Worm (Caenorhabditis elegans) whole organism, L1 larva: Measurements from ENCODE around the gene T16A1.4.

Experiments used
- C04F5.9 ChIP-seq: sonication (generic microtip); optimal IDR thresholded peaks from 2 replicates; lab custom pipeline; 2016; ENCODE audit warnings: missing genetic modification characterization, missing compliant biosample characterization
- ceh-90 ChIP-seq: sonication (generic microtip); optimal IDR thresholded peaks from 2 replicates; lab custom pipeline; 2016; ENCODE audit warnings: missing genetic modification characterization, missing compliant biosample characterization
- elt-2 ChIP-seq: sonication (generic microtip); optimal IDR thresholded peaks from 2 replicates; lab custom pipeline; 2016; ENCODE audit warnings: missing genetic modification characterization, mild to moderate bottlenecking, inconsistent platforms, missing compliant biosample characterization, missing genetic modification reagents
- fkh-8 ChIP-seq: sonication (generic microtip); optimal IDR thresholded peaks from 2 replicates; lab custom pipeline; 2016; ENCODE audit warnings: mild to moderate bottlenecking, missing genetic modification characterization, missing compliant biosample characterization
- fos-1 ChIP-seq: fragments of 150-350 bp; optimal IDR thresholded peaks from 2 replicates; lab custom pipeline; 2014; ENCODE audit warnings: missing biosample characterization, missing genetic modification characterization
- jun-1 ChIP-seq: fragments of 150-350 bp; optimal IDR thresholded peaks from 2 replicates; lab custom pipeline; 2014; ENCODE audit warnings: missing biosample characterization, missing genetic modification reagents, missing genetic modification characterization
- lin-13 ChIP-seq: fragments of 150-350 bp; optimal IDR thresholded peaks from 2 replicates; lab custom pipeline; 2014; ENCODE audit warnings: missing biosample characterization, missing genetic modification reagents, missing genetic modification characterization
- lin-14 ChIP-seq: fragments of 200-800 bp; sonication (Bioruptor generic); optimal IDR thresholded peaks from 2 replicates; lab custom pipeline; 2018; ENCODE audit warnings: mild to moderate bottlenecking, missing genetic modification characterization, moderate library complexity, missing compliant biosample characterization
- nhr-12 ChIP-seq: sonication (generic microtip); optimal IDR thresholded peaks from 2 replicates; lab custom pipeline; 2017; ENCODE audit warnings: missing biosample characterization, missing genetic modification characterization
- nhr-237 ChIP-seq: fragments of 150-350 bp; optimal IDR thresholded peaks from 2 replicates; lab custom pipeline; 2014; ENCODE audit warnings: missing biosample characterization, missing genetic modification characterization
- skn-1 ChIP-seq: fragments of 150-350 bp; optimal IDR thresholded peaks from 2 replicates; lab custom pipeline; 2014; ENCODE audit warnings: missing biosample characterization, missing genetic modification characterization
- sptf-1 ChIP-seq: fragments of 150-350 bp; optimal IDR thresholded peaks from 2 replicates; lab custom pipeline; 2014; ENCODE audit warnings: missing biosample characterization, missing genetic modification characterization
- unc-62 ChIP-seq: fragments of 150-350 bp; optimal IDR thresholded peaks from 2 replicates; lab custom pipeline; 2014; ENCODE audit warnings: missing biosample characterization, missing genetic modification reagents, missing genetic modification characterization
- ztf-11 ChIP-seq, 2 experiments: sonication (generic microtip); optimal IDR thresholded peaks; 2 replicates each; lab custom pipeline; 2016 to 2017; ENCODE audit warnings: missing genetic modification characterization in 2 of 2, missing biosample characterization in 1 of 2, missing compliant biosample characterization in 1 of 2

T16A1.4 gene

DNA sequence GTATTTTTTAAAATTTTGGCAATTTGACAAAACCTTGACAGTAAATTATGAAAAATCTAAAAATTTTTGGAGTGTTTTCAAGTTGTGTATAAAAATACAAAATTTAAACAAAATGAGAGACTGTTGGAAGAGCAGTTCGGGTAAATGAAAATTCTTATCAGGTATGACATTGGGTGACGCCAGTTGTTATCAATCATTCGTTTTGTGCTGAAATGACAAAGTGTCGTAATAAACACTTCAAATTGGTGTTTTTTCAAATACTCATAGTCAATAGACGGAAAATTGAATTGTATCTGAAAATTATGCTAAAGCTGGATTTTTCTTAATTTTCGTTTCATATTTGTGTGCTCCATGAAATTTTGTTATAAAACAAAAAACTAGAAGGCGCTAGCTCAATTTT is 41.4 kb downstream of the T16A1.4 start:
- TF ChIP-seq lin-14 (no peak), elt-2 (peak; percentile 39)
- TF ChIP-seq, all 84 proteins: peak for 1

DNA sequence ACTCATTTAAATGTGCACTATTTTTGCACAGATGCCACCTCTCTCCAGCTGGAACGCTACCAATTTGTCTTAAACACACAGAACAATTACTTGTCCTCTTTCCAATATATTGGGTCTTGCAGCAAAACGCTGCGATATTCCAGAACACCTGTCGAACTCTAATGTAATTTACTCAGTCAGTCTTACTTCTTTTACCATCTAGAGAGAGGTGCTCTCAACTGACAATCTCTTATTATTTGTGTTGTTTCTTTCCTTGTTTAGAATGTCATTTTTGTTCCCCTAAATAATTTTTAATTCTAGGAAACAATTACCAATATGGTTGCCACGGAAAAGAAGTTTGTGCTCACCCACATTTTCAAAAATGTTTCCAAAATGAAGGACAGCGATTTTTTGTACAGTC is 49.4 kb downstream of the T16A1.4 start, which contains the start of gene sdz-28:
Gene sdz-28 (plus strand): TSS at position 301 of the 400 bp plus-strand sequence.
- no peak for TF ChIP-seq ceh-90 (tag; lab: Kevin White, UChicago)
- no peak for TF ChIP-seq nhr-12 (tag; lab: Kevin White, UChicago)
- no peak for TF ChIP-seq fkh-8
- no peak for TF ChIP-seq sptf-1 (tag; lab: Kevin White, UChicago)
- no peak for TF ChIP-seq skn-1
- TF ChIP-seq nhr-237: no peak
- TF ChIP-seq C04F5.9 (tag; lab: Kevin White, UChicago): no peak
- TF ChIP-seq fos-1 (tag; lab: Kevin White, UChicago): no peak
- no peak for TF ChIP-seq lin-13 (GFP tag; lab: Kevin White, UChicago)
- no peak for TF ChIP-seq ztf-11 (tag; optimal IDR thresholded peaks at IDR 0.05; lab: Kevin White, UChicago)
- TF ChIP-seq unc-62: no peak
- TF ChIP-seq jun-1 (tag; lab: Kevin White, UChicago): no peak
- TF ChIP-seq, all 84 proteins: peak for 0
